Worm (Caenorhabditis elegans) whole organism, midembryonic: ENCODE measurements around the gene Y37E11AL.3.

ENCODE experiments used
- T22C8.4 ChIP-seq: fragments of 200-800 bp; sonication (Bioruptor generic); IDR thresholded peaks from 2 replicates; pipeline ENCODE4 v1.3.6; 2022; ENCODE audit warnings: missing genetic modification characterization, missing compliant biosample characterization
- cog-1 ChIP-seq: sonication (generic microtip); optimal IDR thresholded peaks from 2 replicates; lab custom pipeline; 2016; ENCODE audit warnings: missing genetic modification characterization, missing compliant biosample characterization
- flt-1 ChIP-seq: fragments of 200-800 bp; sonication (Bioruptor generic); IDR thresholded peaks from 2 replicates; pipeline ENCODE4 v1.3.6; 2022; ENCODE audit warnings: missing genetic modification characterization, missing compliant biosample characterization
- klf-2 ChIP-seq: fragments of 200-800 bp; sonication (Bioruptor generic); conservative IDR thresholded peaks from 2 replicates; pipeline ENCODE4 v1.3.6; 2022; ENCODE audit warnings: missing genetic modification reagents, missing genetic modification characterization, missing compliant biosample characterization
- med-1 ChIP-seq: sonication (generic microtip); optimal IDR thresholded peaks from 2 replicates; lab custom pipeline; 2017; ENCODE audit warnings: missing genetic modification characterization, mild to moderate bottlenecking, missing compliant biosample characterization, antibody characterized with exemption, missing genetic modification reagents; ENCODE audit not compliant: insufficient read depth
- ref-1 ChIP-seq: fragments of 200-800 bp; sonication (Bioruptor generic); conservative IDR thresholded peaks from 2 replicates; pipeline ENCODE4 v1.3.6; 2022; ENCODE audit warnings: missing genetic modification reagents, missing genetic modification characterization, missing compliant biosample characterization
- tab-1 ChIP-seq: fragments of 200-800 bp; sonication (Bioruptor generic); IDR thresholded peaks from 2 replicates; pipeline ENCODE4 v1.3.6; 2022; ENCODE audit warnings: missing genetic modification characterization, missing compliant biosample characterization
- ztf-23 ChIP-seq: fragments of 200-800 bp; sonication (Bioruptor generic); IDR thresholded peaks from 2 replicates; pipeline ENCODE4 v1.3.6; 2022; ENCODE audit warnings: missing genetic modification reagents, missing genetic modification characterization, missing compliant biosample characterization
- ztf-29 ChIP-seq: fragments of 200-800 bp; sonication (Bioruptor generic); IDR thresholded peaks from 2 replicates; pipeline ENCODE4 v1.3.6; 2022; ENCODE audit warnings: missing genetic modification reagents, missing genetic modification characterization, missing compliant biosample characterization

- no peak for TF ChIP-seq flt-1
- no peak for TF ChIP-seq klf-2 (GFP tag; lab: Robert Waterston, UW)
- TF ChIP-seq ztf-29: no peak
- TF ChIP-seq tab-1 (GFP tag; lab: Robert Waterston, UW): no peak
- TF ChIP-seq ref-1: no peak
- TF ChIP-seq T22C8.4 (GFP tag; lab: Robert Waterston, UW): no peak
- TF ChIP-seq cog-1 (tag; lab: Kevin White, UChicago): no peak
- TF ChIP-seq med-1: no peak
- no peak for TF ChIP-seq ztf-23 (GFP tag; lab: Robert Waterston, UW)
These were observed 13.0 kb upstream of the Y37E11AL.3 start for ce11 chrIV:3681763-3682162.
